Worm (Caenorhabditis elegans) whole organism, L3 larva: ENCODE results near the gene K12G11.6.

Source experiments
- R02D3.7 ChIP-seq: fragments of 150-350 bp; optimal IDR thresholded peaks from 2 replicates; lab custom pipeline; 2014; ENCODE audit warnings: missing biosample characterization, missing genetic modification characterization
- elt-1 ChIP-seq: fragments of 150-350 bp; optimal IDR thresholded peaks from 2 replicates; lab custom pipeline; 2014; ENCODE audit warnings: missing biosample characterization, missing genetic modification characterization
- mdl-1 ChIP-seq: fragments of 150-350 bp; optimal IDR thresholded peaks from 2 replicates; lab custom pipeline; 2014; ENCODE audit warnings: missing biosample characterization, missing genetic modification characterization
- nfya-1 ChIP-seq: sonication (generic microtip); optimal IDR thresholded peaks from 2 replicates; lab custom pipeline; 2017; ENCODE audit warnings: missing genetic modification characterization, mild to moderate bottlenecking, missing compliant biosample characterization, antibody characterized with exemption, moderate library complexity; ENCODE audit not compliant: insufficient read depth
- nhr-11 ChIP-seq: fragments of 150-350 bp; optimal IDR thresholded peaks from 2 replicates; lab custom pipeline; 2014; ENCODE audit warnings: missing biosample characterization, missing genetic modification characterization
- nhr-28 ChIP-seq: fragments of 150-350 bp; optimal IDR thresholded peaks from 2 replicates; lab custom pipeline; 2014; ENCODE audit warnings: missing biosample characterization, missing genetic modification characterization
- nhr-77 ChIP-seq: fragments of 150-350 bp; optimal IDR thresholded peaks from 2 replicates; lab custom pipeline; 2014; ENCODE audit warnings: missing biosample characterization, missing genetic modification characterization
- unc-39 ChIP-seq: sonication (generic microtip); optimal IDR thresholded peaks from 4 replicates; lab custom pipeline; 2017; ENCODE audit warnings: missing biosample characterization, missing genetic modification characterization
- ztf-11 ChIP-seq: fragments of 150-350 bp; optimal IDR thresholded peaks from 2 replicates; lab custom pipeline; 2014; ENCODE audit warnings: missing biosample characterization, missing genetic modification characterization

DNA sequence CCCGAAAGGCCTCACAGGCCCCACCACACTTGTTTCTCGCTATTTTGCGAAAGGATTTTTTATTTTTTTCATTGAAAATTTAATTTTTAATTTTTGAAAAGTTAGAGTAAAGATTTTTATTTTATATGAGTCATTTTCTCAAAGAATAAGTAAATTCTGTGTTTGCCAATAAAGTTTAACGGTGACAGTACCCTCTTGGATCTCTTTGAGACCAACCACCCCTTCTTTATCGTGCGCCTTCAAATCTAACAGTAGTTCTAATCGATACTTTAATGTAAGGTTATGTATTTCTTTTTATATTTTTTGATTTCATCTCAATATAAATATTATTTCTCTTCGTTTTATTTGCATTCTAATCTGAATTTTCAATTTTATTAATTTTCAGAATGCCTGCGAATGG is 48.6 kb upstream of the K12G11.6 start, which contains the start of gene hmp-1:
- TF ChIP-seq R02D3.7 (tag; lab: Kevin White, UChicago): no peak
- no peak for TF ChIP-seq nhr-28 (tag; lab: Kevin White, UChicago)
- no peak for TF ChIP-seq elt-1 (tag; lab: Kevin White, UChicago)
- no peak for TF ChIP-seq unc-39 (tag; lab: Kevin White, UChicago)
- TF ChIP-seq ztf-11 (tag; lab: Kevin White, UChicago): no peak
- TF ChIP-seq nhr-77 (tag; lab: Kevin White, UChicago): no peak
- no peak for TF ChIP-seq mdl-1 (tag; lab: Kevin White, UChicago)
- no peak for TF ChIP-seq nhr-11 (tag; lab: Kevin White, UChicago)
- no peak for TF ChIP-seq nfya-1
